Worm (Caenorhabditis elegans) whole organism, L4 larva: ENCODE data around the gene F54F2.7.

Experiments used
- F10B5.3 ChIP-seq: sonication (generic microtip); optimal IDR thresholded peaks from 2 replicates; lab custom pipeline; 2016; ENCODE audit warnings: mild to moderate bottlenecking, missing genetic modification characterization, missing compliant biosample characterization
- F37D6.2 ChIP-seq: sonication (generic microtip); optimal IDR thresholded peaks from 2 replicates; lab custom pipeline; 2016; ENCODE audit warnings: mild to moderate bottlenecking, missing genetic modification characterization, missing compliant biosample characterization
- F44E2.7 ChIP-seq: fragments of 200-800 bp; sonication (Bioruptor generic); IDR thresholded peaks from 2 replicates; pipeline ENCODE4 v2.1.2; 2022; ENCODE audit warnings: missing genetic modification characterization, missing compliant biosample characterization
- F49E8.2 ChIP-seq: sonication (generic microtip); optimal IDR thresholded peaks from 2 replicates; lab custom pipeline; 2016; ENCODE audit warnings: missing compliant biosample characterization, mild to moderate bottlenecking, missing genetic modification characterization, borderline replicate concordance
- R02D3.7 ChIP-seq: fragments of 150-350 bp; sonication (generic microtip); optimal IDR thresholded peaks from 3 replicates; lab custom pipeline; 2014; ENCODE audit warnings: missing biosample characterization, missing genetic modification characterization
- T26A8.4 ChIP-seq: fragments of 200-800 bp; sonication (Bioruptor generic); IDR thresholded peaks from 2 replicates; pipeline ENCODE4 v1.3.6; 2022; ENCODE audit warnings: missing genetic modification characterization, missing compliant biosample characterization
- Y48G9A.11 ChIP-seq: fragments of 200-800 bp; sonication (Bioruptor generic); IDR thresholded peaks from 2 replicates; pipeline ENCODE4 v1.3.6; 2022; ENCODE audit warnings: missing genetic modification reagents, missing genetic modification characterization, missing compliant biosample characterization
- Y75B8A.6 ChIP-seq: fragments of 200-800 bp; sonication (Bioruptor generic); IDR thresholded peaks from 2 replicates; pipeline ENCODE4 v1.3.6; 2022; ENCODE audit warnings: missing genetic modification reagents, missing genetic modification characterization, missing compliant biosample characterization
- ZK337.2 ChIP-seq: fragments of 200-800 bp; sonication (Bioruptor generic); IDR thresholded peaks from 2 replicates; pipeline ENCODE4 v1.3.6; 2022; ENCODE audit warnings: missing genetic modification reagents, missing genetic modification characterization, missing compliant biosample characterization
- aha-1 ChIP-seq: fragments of 150-350 bp; peaks from one replicate; lab custom pipeline; 2014; ENCODE audit warnings: missing biosample characterization, missing genetic modification characterization
- aly-2 ChIP-seq: sonication (generic microtip); optimal IDR thresholded peaks from 2 replicates; lab custom pipeline; 2018; ENCODE audit warnings: missing biosample characterization, missing genetic modification characterization
- ceh-32 ChIP-seq: sonication (generic microtip); optimal IDR thresholded peaks from 2 replicates; lab custom pipeline; 2016; ENCODE audit warnings: mild to moderate bottlenecking, missing genetic modification characterization, missing compliant biosample characterization; ENCODE audit not compliant: poor library complexity
- ceh-62 ChIP-seq: sonication (generic microtip); optimal IDR thresholded peaks from 2 replicates; lab custom pipeline; 2017; ENCODE audit warnings: missing biosample characterization, missing genetic modification characterization
- ces-1 ChIP-seq: fragments of 150-350 bp; sonication (generic microtip); optimal IDR thresholded peaks from 4 replicates; lab custom pipeline; 2014; ENCODE audit warnings: missing biosample characterization, missing genetic modification reagents, missing genetic modification characterization
- daf-16 ChIP-seq, 3 experiments: sonication (generic microtip); optimal IDR thresholded peaks; 2 replicates each; lab custom pipeline; 2016 to 2017; ENCODE audit warnings: missing genetic modification characterization in 3 of 3, missing genetic modification reagents in 3 of 3, mild to moderate bottlenecking in 2 of 3, missing compliant biosample characterization in 2 of 3, missing biosample characterization in 1 of 3, moderate library complexity in 1 of 3
- dmd-6 ChIP-seq: fragments of 200-800 bp; sonication (Bioruptor generic); IDR thresholded peaks from 2 replicates; pipeline ENCODE4 v1.3.6; 2022; ENCODE audit warnings: missing genetic modification reagents, missing genetic modification characterization, missing compliant biosample characterization
- dmd-8 ChIP-seq: fragments of 200-800 bp; sonication (Bioruptor generic); IDR thresholded peaks from 2 replicates; pipeline ENCODE4 v1.3.6; 2022; ENCODE audit warnings: missing genetic modification characterization, missing compliant biosample characterization
- dmd-9 ChIP-seq: fragments of 200-800 bp; sonication (Bioruptor generic); IDR thresholded peaks from 2 replicates; pipeline ENCODE4 v1.3.6; 2022; ENCODE audit warnings: missing genetic modification reagents, missing genetic modification characterization, missing compliant biosample characterization
- dpl-1 ChIP-seq: fragments of 150-350 bp; optimal IDR thresholded peaks from 2 replicates; lab custom pipeline; 2014; ENCODE audit warnings: missing biosample characterization, missing genetic modification reagents, missing genetic modification characterization
- duxl-1 ChIP-seq: sonication (generic microtip); optimal IDR thresholded peaks from 2 replicates; lab custom pipeline; 2016; ENCODE audit warnings: mild to moderate bottlenecking, missing genetic modification characterization, moderate library complexity, missing compliant biosample characterization; ENCODE audit not compliant: poor library complexity
- fos-1 ChIP-seq: fragments of 150-350 bp; optimal IDR thresholded peaks from 2 replicates; lab custom pipeline; 2014; ENCODE audit warnings: missing biosample characterization, missing genetic modification characterization
- hlh-11 ChIP-seq: fragments of 200-800 bp; sonication (Bioruptor generic); optimal IDR thresholded peaks from 2 replicates; lab custom pipeline; 2018; ENCODE audit warnings: mild to moderate bottlenecking, missing genetic modification characterization, missing compliant biosample characterization
- hlh-30 ChIP-seq: sonication (generic microtip); optimal IDR thresholded peaks from 2 replicates; lab custom pipeline; 2017; ENCODE audit warnings: antibody characterized with exemption, mild to moderate bottlenecking, missing genetic modification characterization, missing compliant biosample characterization; ENCODE audit not compliant: insufficient read depth
- jun-1 ChIP-seq: fragments of 150-350 bp; optimal IDR thresholded peaks from 2 replicates; lab custom pipeline; 2014; ENCODE audit warnings: missing biosample characterization, missing genetic modification reagents, missing genetic modification characterization
- lim-7 ChIP-seq: fragments of 200-800 bp; sonication (Bioruptor generic); IDR thresholded peaks from 2 replicates; pipeline ENCODE4 v1.3.6; 2022; ENCODE audit warnings: missing genetic modification characterization, missing compliant biosample characterization
- lin-13 ChIP-seq: fragments of 150-350 bp; optimal IDR thresholded peaks from 2 replicates; lab custom pipeline; 2014; ENCODE audit warnings: missing biosample characterization, missing genetic modification reagents, missing genetic modification characterization
- lin-38 ChIP-seq: fragments of 200-800 bp; sonication (Bioruptor generic); IDR thresholded peaks from 2 replicates; pipeline ENCODE4 v1.3.6; 2022; ENCODE audit warnings: missing genetic modification reagents, missing genetic modification characterization, missing compliant biosample characterization
- lir-3 ChIP-seq: sonication (generic microtip); optimal IDR thresholded peaks from 2 replicates; lab custom pipeline; 2016; ENCODE audit warnings: mild to moderate bottlenecking, missing genetic modification characterization, missing compliant biosample characterization
- lsy-2 ChIP-seq, 2 experiments: fragments of 150-350 bp in 1 of 2; sonication (generic microtip) in 1 of 2; optimal IDR thresholded peaks; 2 replicates each; lab custom pipeline; 2014 to 2017; ENCODE audit warnings: missing biosample characterization in 2 of 2, missing genetic modification characterization in 2 of 2
- madf-5 ChIP-seq, 2 experiments: fragments of 200-800 bp; sonication (Bioruptor generic); IDR thresholded peaks; 2 replicates each; pipeline ENCODE4 v1.3.6; 2022; ENCODE audit warnings: missing compliant biosample characterization in 2 of 2, missing genetic modification characterization in 2 of 2
- mdt-29 ChIP-seq: fragments of 200-800 bp; sonication (Bioruptor generic); IDR thresholded peaks from 2 replicates; pipeline ENCODE4 v1.3.6; 2022; ENCODE audit warnings: missing genetic modification reagents, missing genetic modification characterization, missing compliant biosample characterization
- mes-2 ChIP-seq: sonication (generic microtip); optimal IDR thresholded peaks from 2 replicates; lab custom pipeline; 2016; ENCODE audit warnings: missing genotype, mild to moderate bottlenecking, missing genetic modification characterization, missing compliant biosample characterization; ENCODE audit not compliant: poor library complexity, severe bottlenecking
- mxl-2 ChIP-seq: fragments of 200-800 bp; sonication (Bioruptor generic); conservative IDR thresholded peaks from 2 replicates; pipeline ENCODE4 v1.3.6; 2022; ENCODE audit warnings: missing genetic modification reagents, missing genetic modification characterization, missing compliant biosample characterization
- nhr-10 ChIP-seq: fragments of 150-350 bp; optimal IDR thresholded peaks from 2 replicates; lab custom pipeline; 2014; ENCODE audit warnings: missing biosample characterization, missing genetic modification characterization
- nhr-111 ChIP-seq: fragments of 200-800 bp; sonication (Bioruptor generic); optimal IDR thresholded peaks from 2 replicates; lab custom pipeline; 2018; ENCODE audit warnings: mild to moderate bottlenecking, missing genetic modification characterization, missing compliant biosample characterization
- nhr-28 ChIP-seq: fragments of 150-350 bp; optimal IDR thresholded peaks from 2 replicates; lab custom pipeline; 2014; ENCODE audit warnings: missing biosample characterization, missing genetic modification characterization
- nhr-77 ChIP-seq: fragments of 150-350 bp; optimal IDR thresholded peaks from 2 replicates; lab custom pipeline; 2014; ENCODE audit warnings: missing biosample characterization, missing genetic modification characterization
- php-3 ChIP-seq: fragments of 200-800 bp; sonication (Bioruptor generic); IDR thresholded peaks from 2 replicates; pipeline ENCODE4 v1.3.6; 2022; ENCODE audit warnings: missing genetic modification reagents, missing genetic modification characterization, missing compliant biosample characterization
- snpc-4 ChIP-seq: fragments of 150-350 bp; optimal IDR thresholded peaks from 2 replicates; lab custom pipeline; 2014; ENCODE audit warnings: missing biosample characterization, missing genetic modification characterization
- spr-1 ChIP-seq: sonication (generic microtip); optimal IDR thresholded peaks from 2 replicates; lab custom pipeline; 2016; ENCODE audit warnings: mild to moderate bottlenecking, missing genetic modification characterization, missing compliant biosample characterization
- tag-97 ChIP-seq: fragments of 200-800 bp; sonication (Bioruptor generic); IDR thresholded peaks from 2 replicates; pipeline ENCODE4 v1.3.6; 2022; ENCODE audit warnings: missing genetic modification characterization, missing compliant biosample characterization
- tra-1 ChIP-seq: fragments of 200-800 bp; sonication (Bioruptor generic); IDR thresholded peaks from 2 replicates; pipeline ENCODE4 v1.3.6; 2022; ENCODE audit warnings: missing genetic modification reagents, missing genetic modification characterization, missing compliant biosample characterization
- zfp-3 ChIP-seq: fragments of 200-800 bp; sonication (Bioruptor generic); conservative IDR thresholded peaks from 2 replicates; pipeline ENCODE4 v1.3.6; 2022; ENCODE audit warnings: missing genetic modification reagents, missing genetic modification characterization, missing compliant biosample characterization
- ztf-11 ChIP-seq: fragments of 150-350 bp; optimal IDR thresholded peaks from 2 replicates; lab custom pipeline; 2014; ENCODE audit warnings: missing biosample characterization, missing genetic modification characterization

Gene F54F2.7

ce11 chrIII:8809245-8809971, 2.3 kb upstream of the F54F2.7 start, which contains the start of gene prx-19 (continued):
- TF ChIP-seq lin-38 (GFP tag; lab: Robert Waterston, UW) (peak; percentile 87), tra-1 (GFP tag; lab: Robert Waterston, UW) (no peak), tag-97 (GFP tag; lab: Robert Waterston, UW) (no peak), F37D6.2 (tag; lab: Kevin White, UChicago) (no peak), lin-13 (GFP tag; lab: Kevin White, UChicago) (no peak), mes-2 (peak; percentile 48), snpc-4 (tag; lab: Kevin White, UChicago) (no peak), dpl-1 (peak; percentile 92)

DNA sequence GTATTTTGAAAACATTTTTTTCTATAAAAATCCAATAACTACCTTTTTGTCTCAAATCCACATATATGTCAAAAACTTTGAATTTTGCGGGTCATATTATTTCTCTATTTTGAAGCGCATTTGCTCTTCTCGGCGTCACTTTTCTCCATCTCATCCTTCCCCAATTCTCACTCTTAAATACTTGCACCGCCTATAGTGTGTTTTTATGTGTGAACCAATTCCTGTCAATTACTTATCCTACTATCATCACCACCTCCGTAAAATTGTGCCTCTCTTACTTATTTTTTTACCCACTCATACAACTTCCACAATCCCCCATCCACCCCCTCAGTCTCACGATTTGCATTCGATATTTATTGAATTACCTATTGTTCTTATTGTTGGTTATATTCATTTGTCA, 1.3 kb downstream of the F54F2.7 start:
- 0 out of 4 replicates have a peak, but pooled peaks of 1 of the 2 experiments have one; percentile 20 for TF ChIP-seq madf-5 (GFP tag; IDR thresholded peaks at IDR 0.05; lab: Robert Waterston, UW)
- no peak for TF ChIP-seq tag-97 (GFP tag; lab: Robert Waterston, UW)
- TF ChIP-seq lim-7 = 0 out of 2 replicates have a peak, but pooled peaks have one; percentile 47
- no peak for TF ChIP-seq mxl-2 (GFP tag; lab: Robert Waterston, UW)
- TF ChIP-seq ceh-32 (tag; lab: Kevin White, UChicago) = no peak
- TF ChIP-seq aly-2 (tag; lab: Kevin White, UChicago) = peak; percentile 33
- no peak for TF ChIP-seq hlh-11 (tag; lab: Kevin White, UChicago)
- TF ChIP-seq jun-1 (tag; lab: Kevin White, UChicago) = no peak
- TF ChIP-seq dmd-6 (GFP tag; lab: Robert Waterston, UW) = no peak
- no peak for TF ChIP-seq ces-1 (GFP tag; lab: Kevin White, UChicago)
- TF ChIP-seq aha-1 (tag; lab: Kevin White, UChicago) = peak; percentile 54
- TF ChIP-seq duxl-1 (tag; lab: Kevin White, UChicago) = no peak
- no peak for TF ChIP-seq hlh-30
- no peak for TF ChIP-seq T26A8.4 (GFP tag; lab: Robert Waterston, UW)
- TF ChIP-seq lir-3 (tag; lab: Kevin White, UChicago) = no peak
- no peak for TF ChIP-seq Y75B8A.6 (GFP tag; lab: Robert Waterston, UW)

DNA sequence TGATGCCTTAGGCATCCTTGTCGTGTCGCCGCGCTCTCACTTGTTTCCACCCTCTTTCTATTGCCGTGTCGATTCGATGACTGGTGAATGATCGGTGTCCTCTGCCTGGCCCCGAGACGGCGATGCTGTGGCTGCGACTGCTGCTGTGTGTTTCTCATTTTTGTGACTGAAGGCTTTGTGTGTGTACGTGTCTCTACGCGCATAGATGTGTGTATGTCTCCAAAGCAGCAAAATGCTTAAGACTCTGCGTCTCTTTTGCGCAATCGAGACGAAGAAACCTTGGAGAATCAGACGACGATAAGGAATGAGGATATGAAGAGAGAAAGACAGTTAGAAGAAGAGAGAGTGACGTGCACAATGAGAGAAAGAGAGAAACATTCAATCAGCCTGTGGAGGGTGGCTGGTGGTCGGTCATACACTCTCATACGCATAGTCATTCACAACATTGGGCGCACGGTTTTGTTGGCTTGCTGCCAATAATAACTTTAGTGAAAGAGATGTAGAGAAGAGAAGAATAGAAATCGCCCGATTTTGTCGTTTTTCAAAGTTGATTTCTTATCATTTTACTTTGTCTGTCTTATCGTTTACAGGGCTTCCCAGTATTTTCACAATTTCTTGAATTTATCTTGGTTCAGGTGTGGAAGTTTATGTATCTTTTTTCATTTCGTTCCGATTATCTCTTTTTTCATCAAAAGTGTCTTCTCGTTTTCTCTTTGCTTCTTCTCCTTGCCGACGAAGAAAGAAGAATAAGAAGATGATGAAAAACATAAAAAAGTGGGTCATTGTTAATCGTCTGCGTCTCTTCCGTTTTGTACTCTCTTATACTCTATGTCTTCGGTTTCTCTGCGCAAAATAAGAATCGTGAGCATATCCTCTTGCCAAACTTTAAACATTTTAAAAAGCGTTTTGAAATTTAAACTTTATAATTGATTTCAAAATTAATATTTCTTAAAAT, 5.0 kb downstream of the F54F2.7 start:
- no peak for TF ChIP-seq ztf-11 (tag; lab: Kevin White, UChicago)
- TF ChIP-seq fos-1 (tag; lab: Kevin White, UChicago) = peak; percentile 87
- TF ChIP-seq zfp-3 = peak; percentile 59; the same call in 1 of the 2 replicates
- TF ChIP-seq F37D6.2 (tag; lab: Kevin White, UChicago) = peak; percentile 82
- TF ChIP-seq nhr-77 (tag; lab: Kevin White, UChicago) = peak; percentile 91
- no peak for TF ChIP-seq dmd-9 (GFP tag; lab: Robert Waterston, UW)
- TF ChIP-seq duxl-1 (tag; lab: Kevin White, UChicago) = peak; percentile 57
- TF ChIP-seq lsy-2 (tag; optimal IDR thresholded peaks at IDR 0.05; lab: Kevin White, UChicago) = peak; percentile 92 to 94
- no peak for TF ChIP-seq ceh-62 (tag; lab: Kevin White, UChicago)
- peak; percentile 69 for TF ChIP-seq F10B5.3 (tag; lab: Kevin White, UChicago)
- no peak for TF ChIP-seq Y48G9A.11 (GFP tag; lab: Robert Waterston, UW)
- no peak for TF ChIP-seq F44E2.7 (GFP tag; lab: Robert Waterston, UW)
- no peak for TF ChIP-seq dmd-8
- no peak for TF ChIP-seq mdt-29 (GFP tag; lab: Robert Waterston, UW)
- peak; percentile 96 for TF ChIP-seq nhr-10 (tag; lab: Kevin White, UChicago)
- peak; percentile 96 for TF ChIP-seq nhr-28
- peak; percentile 12; the same call in 1 of the 2 replicates for TF ChIP-seq ZK337.2 (GFP tag; lab: Robert Waterston, UW)
- TF ChIP-seq R02D3.7 (tag; lab: Kevin White, UChicago) = no peak
- TF ChIP-seq spr-1 (tag; lab: Kevin White, UChicago) = peak; percentile 82
- peak; percentile 79 to 96 for TF ChIP-seq daf-16 (GFP tag; optimal IDR thresholded peaks at IDR 0.05; lab: Kevin White, UChicago)
- TF ChIP-seq daf-16 (tag; optimal IDR thresholded peaks at IDR 0.05; lab: Kevin White, UChicago) = peak; percentile 82
- no peak for TF ChIP-seq F49E8.2 (tag; lab: Kevin White, UChicago)
- TF ChIP-seq php-3 = no peak
- TF ChIP-seq nhr-111 = no peak
